Fruit fly (Drosophila melanogaster) whole organism, wandering third instar larva: Measurements from ENCODE around the gene Ent2.

Experiments
- Abd-B ChIP-seq: fragments of >200 bp; optimal IDR thresholded peaks from 2 replicates; lab custom pipeline; 2017; ENCODE audit warnings: missing biosample characterization, missing genetic modification characterization
- CG32264 ChIP-seq: fragments of 200-800 bp; sonication (Bioruptor generic); optimal IDR thresholded peaks from 2 replicates; lab custom pipeline; 2016; ENCODE audit warnings: missing biosample characterization, missing genetic modification characterization
- CG9705 ChIP-seq: fragments of 200-800 bp; sonication (Bioruptor generic); optimal IDR thresholded peaks from 2 replicates; lab custom pipeline; 2018; ENCODE audit warnings: missing biosample characterization, mild to moderate bottlenecking, missing genetic modification characterization
- CrebA ChIP-seq: fragments of 200-800 bp; sonication (Bioruptor generic); optimal IDR thresholded peaks from 2 replicates; lab custom pipeline; 2016; ENCODE audit warnings: missing biosample characterization, mild to moderate bottlenecking, missing genetic modification characterization, borderline replicate concordance
- Dfd ChIP-seq: fragments of >200 bp; optimal IDR thresholded peaks from 2 replicates; lab custom pipeline; 2017; ENCODE audit warnings: missing biosample characterization, missing genetic modification characterization
- Dif ChIP-seq: fragments of 200-275, 200-300 bp; sonication (Bioruptor generic); optimal IDR thresholded peaks from 2 replicates; lab custom pipeline; 2018; ENCODE audit warnings: missing biosample characterization, missing genetic modification characterization; ENCODE audit not compliant: partially characterized antibody
- GATAd ChIP-seq: sonication (Bioruptor generic); optimal IDR thresholded peaks from 2 replicates; lab custom pipeline; 2016; ENCODE audit warnings: missing biosample characterization, missing genetic modification characterization
- HLH106 ChIP-seq: fragments of 200-800 bp; optimal IDR thresholded peaks from 3 replicates; lab custom pipeline; 2019; ENCODE audit warnings: missing biosample characterization, mild to moderate bottlenecking, missing genetic modification characterization, moderate library complexity
- Hnf4 ChIP-seq: fragments of 200-800 bp; sonication (Bioruptor generic); optimal IDR thresholded peaks from 2 replicates; lab custom pipeline; 2016; ENCODE audit warnings: missing biosample characterization, mild to moderate bottlenecking, missing genetic modification characterization
- Hr78 ChIP-seq: fragments of >200 bp; optimal IDR thresholded peaks from 2 replicates; lab custom pipeline; 2017; ENCODE audit warnings: missing biosample characterization, missing genetic modification characterization
- Hr83 ChIP-seq: fragments of 200-300 bp; sonication (Bioruptor generic); optimal IDR thresholded peaks from 2 replicates; lab custom pipeline; 2016; ENCODE audit warnings: missing biosample characterization, mild to moderate bottlenecking, missing genetic modification characterization, moderate library complexity; ENCODE audit not compliant: poor library complexity, severe bottlenecking
- Jra ChIP-seq: sonication (Bioruptor generic); optimal IDR thresholded peaks from 2 replicates; lab custom pipeline; 2016; ENCODE audit warnings: missing biosample characterization, missing genetic modification characterization
- Mio ChIP-seq: sonication (Bioruptor generic); optimal IDR thresholded peaks from 2 replicates; lab custom pipeline; 2016; ENCODE audit warnings: missing biosample characterization, missing genetic modification characterization
- Myc ChIP-seq: fragments of >200 bp; optimal IDR thresholded peaks from 2 replicates; lab custom pipeline; 2017
- N ChIP-seq: fragments of >200 bp; optimal IDR thresholded peaks from 2 replicates; lab custom pipeline; 2018; ENCODE audit warnings: missing biosample characterization, missing external identifiers, missing genetic modification characterization
- OdsH ChIP-seq: fragments of 200-800 bp; sonication (Bioruptor generic); optimal IDR thresholded peaks from 2 replicates; lab custom pipeline; 2016; ENCODE audit warnings: missing biosample characterization, mild to moderate bottlenecking, missing genetic modification characterization
- Rel ChIP-seq, 2 experiments: fragments of 200-800 bp; sonication (Bioruptor generic) in 1 of 2; optimal IDR thresholded peaks; 2 replicates in 1 of 2; 3 replicates in 1 of 2; lab custom pipeline; 2016 to 2019; ENCODE audit warnings: mild to moderate bottlenecking in 2 of 2, missing biosample characterization in 2 of 2, missing genetic modification characterization in 2 of 2, moderate library complexity in 1 of 2
- Sp1 ChIP-seq: fragments of 200-800 bp; sonication (Bioruptor generic); optimal IDR thresholded peaks from 3 replicates; lab custom pipeline; 2019; ENCODE audit warnings: missing biosample characterization, mild to moderate bottlenecking, missing genetic modification characterization, moderate library complexity
- Vsx2 ChIP-seq: fragments of 200-300, 225-300 bp; sonication (Bioruptor generic); optimal IDR thresholded peaks from 2 replicates; lab custom pipeline; 2018; ENCODE audit warnings: missing biosample characterization, missing genetic modification characterization; ENCODE audit not compliant: partially characterized antibody
- br ChIP-seq: fragments of 200-800 bp; sonication (Bioruptor generic); optimal IDR thresholded peaks from 2 replicates; lab custom pipeline; 2016; ENCODE audit warnings: missing biosample characterization, missing genetic modification characterization
- brk ChIP-seq: fragments of 200-800 bp; sonication (Bioruptor generic); optimal IDR thresholded peaks from 2 replicates; lab custom pipeline; 2016; ENCODE audit warnings: missing biosample characterization, mild to moderate bottlenecking, missing genetic modification characterization
- dl ChIP-seq, 2 experiments: fragments of 175-275, 200-275 bp in 1 of 2; fragments of 200-275 bp in 1 of 2; sonication (Bioruptor generic); optimal IDR thresholded peaks; lab custom pipeline; 2018; ENCODE audit warnings: mild to moderate bottlenecking in 2 of 2, missing biosample characterization in 2 of 2, missing genetic modification characterization in 2 of 2, moderate library complexity in 2 of 2; ENCODE audit not compliant: partially characterized antibody in 2 of 2, insufficient read depth in 1 of 2
- dmrt93B ChIP-seq: fragments of 200-800 bp; sonication (Bioruptor generic); optimal IDR thresholded peaks from 2 replicates; lab custom pipeline; 2018; ENCODE audit warnings: missing biosample characterization, mild to moderate bottlenecking, missing genetic modification characterization
- dsf ChIP-seq: sonication (Bioruptor generic); optimal IDR thresholded peaks from 2 replicates; lab custom pipeline; 2016; ENCODE audit warnings: missing biosample characterization, missing genetic modification characterization, borderline replicate concordance
- ey ChIP-seq: fragments of 200-800 bp; sonication (Bioruptor generic); optimal IDR thresholded peaks from 2 replicates; lab custom pipeline; 2016; ENCODE audit warnings: missing biosample characterization, missing genetic modification characterization
- foxo ChIP-seq, 2 experiments: fragments of 200-800 bp; sonication (Bioruptor generic); optimal IDR thresholded peaks; 2 replicates in 1 of 2; 3 replicates in 1 of 2; lab custom pipeline; 2016 to 2017; ENCODE audit warnings: missing biosample characterization in 2 of 2, missing genetic modification characterization in 2 of 2
- fru ChIP-seq: fragments of 200-800 bp; sonication (Bioruptor generic); optimal IDR thresholded peaks from 3 replicates; lab custom pipeline; 2016; ENCODE audit warnings: missing biosample characterization, mild to moderate bottlenecking, missing genetic modification characterization
- h ChIP-seq: fragments of 200-800 bp; sonication (Bioruptor generic); optimal IDR thresholded peaks from 3 replicates; lab custom pipeline; 2016; ENCODE audit warnings: missing biosample characterization, mild to moderate bottlenecking, missing genetic modification characterization
- jim ChIP-seq: fragments of 175-275, 200-325 bp; sonication (Bioruptor generic); optimal IDR thresholded peaks from 2 replicates; lab custom pipeline; 2016; ENCODE audit warnings: missing biosample characterization, mild to moderate bottlenecking, missing genetic modification characterization
- lola ChIP-seq: fragments of >200 bp; optimal IDR thresholded peaks from 2 replicates; lab custom pipeline; 2017; ENCODE audit warnings: missing biosample characterization, missing genetic modification characterization
- pan ChIP-seq: fragments of >200 bp; optimal IDR thresholded peaks from 2 replicates; lab custom pipeline; 2017
- psq ChIP-seq: fragments of 200-800 bp; sonication (Bioruptor generic); optimal IDR thresholded peaks from 3 replicates; lab custom pipeline; 2017; ENCODE audit warnings: missing biosample characterization, mild to moderate bottlenecking, missing genetic modification characterization, moderate library complexity
- rgr ChIP-seq: fragments of 200-800 bp; sonication (Bioruptor generic); optimal IDR thresholded peaks from 3 replicates; lab custom pipeline; 2016; ENCODE audit warnings: missing biosample characterization, mild to moderate bottlenecking, missing genetic modification characterization
- sage ChIP-seq: fragments of 200-800 bp; sonication (Bioruptor generic); optimal IDR thresholded peaks from 2 replicates; lab custom pipeline; 2016; ENCODE audit warnings: missing biosample characterization, mild to moderate bottlenecking, missing genetic modification characterization
- sv ChIP-seq: fragments of 200-800 bp; sonication (Bioruptor generic); optimal IDR thresholded peaks from 3 replicates; lab custom pipeline; 2016; ENCODE audit warnings: missing biosample characterization, missing genetic modification characterization
- tai ChIP-seq: sonication (Bioruptor generic); optimal IDR thresholded peaks from 2 replicates; lab custom pipeline; 2016; ENCODE audit warnings: missing biosample characterization, missing genetic modification characterization
- usp ChIP-seq: fragments of >200 bp; optimal IDR thresholded peaks from 2 replicates; lab custom pipeline; 2017; ENCODE audit warnings: missing biosample characterization, missing genetic modification characterization
- woc ChIP-seq: sonication (Bioruptor generic); optimal IDR thresholded peaks from 2 replicates; lab custom pipeline; 2016; ENCODE audit warnings: missing biosample characterization, mild to moderate bottlenecking, missing genetic modification characterization

Gene Ent2

DNA sequence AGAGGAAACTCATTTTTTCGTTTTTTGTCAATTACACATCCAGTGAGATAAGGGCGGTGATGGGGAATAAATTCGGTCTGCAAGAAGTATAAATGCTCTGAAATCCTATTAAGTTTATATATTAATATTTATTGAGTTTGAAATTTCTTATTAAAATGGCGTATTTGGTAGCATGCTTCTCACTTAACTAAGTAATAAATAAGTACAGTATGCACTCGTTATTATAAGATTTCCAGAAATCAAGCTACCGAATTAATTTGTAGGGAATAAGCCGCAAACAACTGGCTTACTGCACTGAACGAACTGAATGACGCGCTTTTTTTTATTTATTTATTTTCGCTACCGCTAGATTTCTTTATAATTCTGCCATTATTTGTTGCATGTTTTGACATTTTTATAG is 10.7 kb upstream of the Ent2 start:
- TF ChIP-seq Sp1 (GFP tag; lab: Kevin White, UChicago) (no peak), sv (no peak), Hr83 (GFP tag; lab: Kevin White, UChicago) (no peak), psq (GFP tag; lab: Kevin White, UChicago) (no peak), dl (GFP tag; optimal IDR thresholded peaks at IDR 0.05; lab: Kevin White, UChicago; ENCODE audit: insufficient read depth in 1 of 2, partially characterized antibody in 2 of 2) (no peak), Dif (GFP tag; lab: Kevin White, UChicago) (no peak), lola (GFP tag; lab: Kevin White, UChicago) (no peak), fru (GFP tag; lab: Kevin White, UChicago) (peak; percentile 45), tai (GFP tag; lab: Kevin White, UChicago) (no peak), Dfd (GFP tag; lab: Kevin White, UChicago) (no peak), usp (GFP tag; lab: Kevin White, UChicago) (no peak), h (peak; percentile 52), pan (lab: Kevin White, UChicago) (no peak), GATAd (GFP tag; lab: Kevin White, UChicago) (no peak), dmrt93B (GFP tag; lab: Kevin White, UChicago) (peak; percentile 21), HLH106 (tag; lab: Kevin White, UChicago) (peak; percentile 59), Hr78 (GFP tag; lab: Kevin White, UChicago) (no peak), N (GFP tag; lab: Kevin White, UChicago) (no peak), rgr (GFP tag; lab: Kevin White, UChicago) (peak; percentile 36), Hnf4 (no peak), Rel (GFP tag; optimal IDR thresholded peaks at IDR 0.05; lab: Kevin White, UChicago) (no peak), Rel (tag; optimal IDR thresholded peaks at IDR 0.05; lab: Kevin White, UChicago) (no peak), Vsx2 (GFP tag; lab: Kevin White, UChicago) (no peak), Mio (GFP tag; lab: Kevin White, UChicago) (no peak), woc (GFP tag; lab: Kevin White, UChicago) (no peak), OdsH (GFP tag; lab: Kevin White, UChicago) (peak; percentile 27), Abd-B (GFP tag; lab: Kevin White, UChicago) (no peak), Myc (no peak), sage (GFP tag; lab: Kevin White, UChicago) (peak; percentile 1), br (no peak), foxo (GFP tag; optimal IDR thresholded peaks at IDR 0.05; lab: Kevin White, UChicago) (no peak), dsf (no peak), jim (GFP tag; lab: Kevin White, UChicago) (no peak), CG9705 (GFP tag; lab: Kevin White, UChicago) (no peak), Jra (no peak), CrebA (GFP tag; lab: Kevin White, UChicago) (no peak), CG32264 (GFP tag; lab: Kevin White, UChicago) (no peak), brk (GFP tag; lab: Kevin White, UChicago) (no peak), ey (GFP tag; lab: Kevin White, UChicago) (no peak)
- TF ChIP-seq, all 38 proteins: peak for 7

DNA sequence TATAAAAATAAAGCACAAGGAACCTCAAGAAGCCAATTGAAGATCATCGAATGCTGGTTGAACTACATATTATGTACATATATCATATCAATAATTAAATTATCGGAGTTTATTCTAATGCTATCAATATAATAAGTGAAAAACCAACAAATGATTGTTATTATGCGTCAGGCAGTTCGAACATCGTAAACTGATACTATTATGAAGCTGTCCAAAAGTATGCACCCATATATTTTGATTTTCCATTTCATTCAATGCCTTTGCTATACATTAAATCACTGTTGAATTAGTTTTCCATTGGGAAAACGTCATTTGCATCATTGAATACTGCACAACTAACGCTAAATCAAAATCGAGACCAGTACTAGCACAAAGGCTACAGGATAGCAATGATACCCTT is 9.8 kb upstream of the Ent2 start:
- TF ChIP-seq tai (GFP tag; lab: Kevin White, UChicago) (no peak), jim (GFP tag; lab: Kevin White, UChicago) (no peak), sv (no peak), Rel (GFP tag; optimal IDR thresholded peaks at IDR 0.05; lab: Kevin White, UChicago) (no peak), Rel (tag; optimal IDR thresholded peaks at IDR 0.05; lab: Kevin White, UChicago) (no peak), OdsH (GFP tag; lab: Kevin White, UChicago) (no peak), Mio (GFP tag; lab: Kevin White, UChicago) (no peak), brk (GFP tag; lab: Kevin White, UChicago) (no peak), dmrt93B (GFP tag; lab: Kevin White, UChicago) (no peak), dsf (no peak), h (no peak), Hnf4 (no peak), GATAd (GFP tag; lab: Kevin White, UChicago) (no peak), Vsx2 (GFP tag; lab: Kevin White, UChicago) (no peak)
